Worm (Caenorhabditis elegans) whole organism, young adult: ENCODE results near the gene best-4.

Experiments
- C17E4.6 ChIP-seq: fragments of 200-800 bp; sonication (Bioruptor generic); IDR thresholded peaks from 2 replicates; pipeline ENCODE4 v1.3.6; 2022; ENCODE audit warnings: missing genetic modification reagents, missing genetic modification characterization, missing compliant biosample characterization
- D2030.7 ChIP-seq: fragments of 200-800 bp; sonication (Bioruptor generic); IDR thresholded peaks from 2 replicates; pipeline ENCODE4 v1.3.6; 2022; ENCODE audit warnings: missing genetic modification reagents, missing genetic modification characterization, missing compliant biosample characterization
- F23B12.7 ChIP-seq: sonication (generic microtip); optimal IDR thresholded peaks from 2 replicates; lab custom pipeline; 2017; ENCODE audit warnings: missing genetic modification characterization, mild to moderate bottlenecking, missing compliant biosample characterization, antibody characterized with exemption, moderate library complexity; ENCODE audit not compliant: insufficient read depth
- F52B5.7 ChIP-seq: sonication (generic microtip); optimal IDR thresholded peaks from 2 replicates; lab custom pipeline; 2016; ENCODE audit warnings: mild to moderate bottlenecking, missing genetic modification characterization, missing compliant biosample characterization
- F57A8.1 ChIP-seq: fragments of 200-800 bp; sonication (Bioruptor generic); optimal IDR thresholded peaks from 2 replicates; lab custom pipeline; 2018; ENCODE audit warnings: mild to moderate bottlenecking, missing genetic modification characterization, moderate library complexity, missing compliant biosample characterization
- F57C9.4 ChIP-seq: sonication (generic microtip); optimal IDR thresholded peaks from 2 replicates; lab custom pipeline; 2017; ENCODE audit warnings: mild to moderate bottlenecking, missing genetic modification characterization, missing compliant biosample characterization
- Y95B8A.8 ChIP-seq: fragments of 200-800 bp; sonication (Bioruptor generic); IDR thresholded peaks from 2 replicates; pipeline ENCODE4 v1.3.6; 2022; ENCODE audit warnings: missing genetic modification reagents, missing genetic modification characterization, missing compliant biosample characterization
- akir-1 ChIP-seq: fragments of 200-800 bp; sonication (Bioruptor generic); optimal IDR thresholded peaks from 2 replicates; lab custom pipeline; 2018; ENCODE audit warnings: mild to moderate bottlenecking, missing genetic modification characterization, moderate library complexity, missing compliant biosample characterization
- ama-1 ChIP-seq, 3 experiments: fragments of 150-350 bp in 1 of 3; sonication (generic microtip) in 2 of 3; optimal IDR thresholded peaks; 2 replicates each; lab custom pipeline; 2014 to 2018; ENCODE audit warnings: missing biosample characterization in 2 of 3, missing genetic modification characterization in 2 of 3, missing genetic modification reagents in 2 of 3
- athp-1 ChIP-seq: sonication (generic microtip); optimal IDR thresholded peaks from 2 replicates; lab custom pipeline; 2017; ENCODE audit warnings: mild to moderate bottlenecking, missing genetic modification characterization, missing compliant biosample characterization
- attf-3 ChIP-seq: fragments of 200-800 bp; sonication (Bioruptor generic); conservative IDR thresholded peaks from 2 replicates; pipeline ENCODE4 v1.3.6; 2022; ENCODE audit warnings: missing genetic modification reagents, missing genetic modification characterization, missing compliant biosample characterization
- ccch-3 ChIP-seq: fragments of 200-800 bp; sonication (Bioruptor generic); optimal IDR thresholded peaks from 2 replicates; lab custom pipeline; 2018; ENCODE audit warnings: mild to moderate bottlenecking, missing genetic modification characterization, missing compliant biosample characterization
- ceh-91 ChIP-seq: fragments of 200-800 bp; sonication (Bioruptor generic); IDR thresholded peaks from 2 replicates; pipeline ENCODE4 v1.3.6; 2022; ENCODE audit warnings: missing genetic modification reagents, missing genetic modification characterization, missing compliant biosample characterization
- chd-7 ChIP-seq: sonication (generic microtip); optimal IDR thresholded peaks from 2 replicates; lab custom pipeline; 2016; ENCODE audit warnings: mild to moderate bottlenecking, missing genetic modification characterization, moderate library complexity, missing compliant biosample characterization
- dox-1 ChIP-seq: fragments of 200-800 bp; sonication (Bioruptor generic); IDR thresholded peaks from 2 replicates; pipeline ENCODE4 v1.3.6; 2022; ENCODE audit warnings: missing genetic modification reagents, missing genetic modification characterization, missing compliant biosample characterization
- dpl-1 ChIP-seq: fragments of 150-350 bp; optimal IDR thresholded peaks from 2 replicates; lab custom pipeline; 2014; ENCODE audit warnings: missing biosample characterization, missing genetic modification reagents, missing genetic modification characterization
- efl-1 ChIP-seq: fragments of 150-350 bp; optimal IDR thresholded peaks from 2 replicates; lab custom pipeline; 2014; ENCODE audit warnings: missing biosample characterization, missing genetic modification reagents, missing genetic modification characterization
- egl-18 ChIP-seq: fragments of 200-800 bp; sonication (Bioruptor generic); IDR thresholded peaks from 2 replicates; pipeline ENCODE4 v1.3.6; 2022; ENCODE audit warnings: missing genetic modification reagents, missing genetic modification characterization, missing compliant biosample characterization
- egl-44 ChIP-seq: fragments of 200-800 bp; sonication (Bioruptor generic); IDR thresholded peaks from 2 replicates; pipeline ENCODE4 v1.3.6; 2022; ENCODE audit warnings: missing genetic modification reagents, missing genetic modification characterization, missing compliant biosample characterization
- fkh-3 ChIP-seq: sonication (generic microtip); optimal IDR thresholded peaks from 2 replicates; lab custom pipeline; 2016; ENCODE audit warnings: mild to moderate bottlenecking, missing genetic modification characterization, missing compliant biosample characterization
- him-1 ChIP-seq: sonication (generic microtip); optimal IDR thresholded peaks from 2 replicates; lab custom pipeline; 2016; ENCODE audit warnings: missing genotype, missing genetic modification reagents, missing genetic modification characterization, missing compliant biosample characterization
- hsf-1 ChIP-seq: fragments of 200-800 bp; sonication (Bioruptor generic); IDR thresholded peaks from 2 replicates; pipeline ENCODE4 v1.3.6; 2022; ENCODE audit warnings: missing genetic modification reagents, missing genetic modification characterization, missing compliant biosample characterization
- lin-54 ChIP-seq: fragments of 200-800 bp; sonication (Bioruptor generic); optimal IDR thresholded peaks from 2 replicates; lab custom pipeline; 2018; ENCODE audit warnings: mild to moderate bottlenecking, missing genetic modification characterization, missing compliant biosample characterization
- madf-3 ChIP-seq: fragments of 200-800 bp; sonication (Bioruptor generic); IDR thresholded peaks from 2 replicates; pipeline ENCODE4 v1.3.6; 2022; ENCODE audit warnings: missing genetic modification reagents, missing genetic modification characterization, missing compliant biosample characterization
- nfyb-1 ChIP-seq: fragments of 200-800 bp; sonication (Bioruptor generic); IDR thresholded peaks from 2 replicates; pipeline ENCODE4 v1.3.6; 2022; ENCODE audit warnings: missing genetic modification reagents, missing genetic modification characterization, missing compliant biosample characterization
- nhr-179 ChIP-seq: sonication (generic microtip); optimal IDR thresholded peaks from 2 replicates; lab custom pipeline; 2016; ENCODE audit warnings: mild to moderate bottlenecking, missing genetic modification characterization, missing compliant biosample characterization
- nhr-80 ChIP-seq: sonication (generic microtip); optimal IDR thresholded peaks from 2 replicates; lab custom pipeline; 2016; ENCODE audit warnings: missing genetic modification characterization, missing compliant biosample characterization
- pha-4 ChIP-seq: fragments of 150-350 bp; sonication (generic microtip); optimal IDR thresholded peaks from 2 replicates; lab custom pipeline; 2014; ENCODE audit warnings: missing biosample characterization, missing genetic modification reagents, missing genetic modification characterization
- rcor-1 ChIP-seq: fragments of 200-800 bp; sonication (Bioruptor generic); IDR thresholded peaks from 2 replicates; pipeline ENCODE4 v1.3.6; 2022; ENCODE audit warnings: missing genetic modification reagents, missing genetic modification characterization, missing compliant biosample characterization
- repo-1 ChIP-seq: sonication (generic microtip); optimal IDR thresholded peaks from 2 replicates; lab custom pipeline; 2017; ENCODE audit warnings: mild to moderate bottlenecking, missing genetic modification characterization, missing compliant biosample characterization
- sdz-38 ChIP-seq: sonication (generic microtip); optimal IDR thresholded peaks from 2 replicates; lab custom pipeline; 2016; ENCODE audit warnings: missing genotype, missing genetic modification characterization, missing compliant biosample characterization
- snpc-1.1 ChIP-seq: sonication (generic microtip); optimal IDR thresholded peaks from 2 replicates; lab custom pipeline; 2017; ENCODE audit warnings: missing genetic modification characterization, mild to moderate bottlenecking, missing compliant biosample characterization, antibody characterized with exemption, moderate library complexity, missing genotype, missing genetic modification reagents; ENCODE audit not compliant: insufficient read depth
- tlf-1 ChIP-seq: fragments of 200-800 bp; sonication (Bioruptor generic); optimal IDR thresholded peaks from 2 replicates; lab custom pipeline; 2018; ENCODE audit warnings: mild to moderate bottlenecking, missing genetic modification characterization, missing compliant biosample characterization
- ztf-18 ChIP-seq: sonication (generic microtip); optimal IDR thresholded peaks from 2 replicates; lab custom pipeline; 2016; ENCODE audit warnings: missing genotype, mild to moderate bottlenecking, missing genetic modification characterization, missing compliant biosample characterization
- ztf-6 ChIP-seq: fragments of 200-800 bp; sonication (Bioruptor generic); IDR thresholded peaks from 2 replicates; pipeline ENCODE4 v1.3.6; 2022; ENCODE audit warnings: missing genetic modification reagents, missing genetic modification characterization, missing compliant biosample characterization

Gene best-4

DNA sequence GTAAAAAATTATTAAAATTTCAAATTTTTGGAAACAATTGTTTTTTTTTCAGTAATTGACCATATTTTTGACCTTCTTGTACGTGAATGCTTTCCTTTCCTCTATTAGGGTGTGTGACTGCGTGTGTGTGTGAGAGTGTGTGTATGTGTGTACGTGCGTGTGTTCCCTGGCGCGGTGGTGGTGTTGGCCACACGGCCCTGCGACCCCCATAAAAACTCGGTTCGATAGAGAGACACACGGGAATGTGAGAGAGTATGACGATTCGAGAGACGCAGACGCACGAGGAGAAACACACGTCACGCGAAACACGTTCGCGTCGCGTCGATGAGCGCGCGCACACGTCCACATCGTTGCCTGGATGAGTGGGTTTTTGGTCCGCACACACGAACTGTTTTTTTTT lies 7.1 kb upstream of the best-4 start (continued):
- peak; percentile 83 for TF ChIP-seq nhr-80 (tag; lab: Kevin White, UChicago)
- TF ChIP-seq F57C9.4: no peak

DNA sequence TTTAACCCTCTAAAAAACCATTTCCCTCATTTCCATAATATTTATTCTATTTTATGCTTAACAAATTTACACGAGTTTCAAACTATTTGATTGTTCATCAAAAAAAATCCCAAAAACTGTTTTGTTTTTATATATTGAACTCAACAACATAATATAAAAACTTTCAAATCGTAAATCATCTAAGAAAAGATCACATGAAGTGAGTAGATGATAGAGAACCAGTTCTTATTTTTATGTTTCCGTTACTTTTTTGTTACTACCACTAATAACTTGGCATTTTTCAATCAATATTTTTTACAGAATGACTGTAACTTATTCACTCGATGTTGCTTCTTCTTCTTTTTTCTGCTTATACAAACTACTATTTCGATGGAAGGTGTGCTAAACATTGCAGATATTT lies 1.0 kb upstream of the best-4 start, which contains the start of gene best-3:
best-3 (plus strand) TSS at position 301 of the 400 bp plus-strand sequence.
- no peak for TF ChIP-seq athp-1

DNA sequence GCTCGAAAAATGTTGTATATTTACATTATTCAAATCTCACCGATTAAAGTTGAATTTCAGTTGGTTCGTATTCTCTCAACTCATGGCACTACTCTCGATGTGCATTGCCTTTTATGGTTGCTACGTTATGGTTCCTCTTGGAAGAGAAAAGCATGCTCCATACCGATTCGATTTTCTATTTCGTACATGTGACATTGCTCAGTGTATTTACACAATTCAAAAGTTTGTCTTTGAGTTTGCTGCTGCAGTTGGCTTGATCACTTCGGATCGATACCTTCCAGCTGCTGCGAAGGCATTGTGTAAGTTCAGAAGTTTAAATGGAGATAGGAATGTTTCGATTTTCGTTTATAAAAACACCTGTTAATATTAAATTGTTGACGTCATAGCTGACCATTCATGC lies 3.5 kb downstream of the best-4 start:
- TF ChIP-seq lin-54 (GFP tag; lab: Kevin White, UChicago): no peak
- no peak for TF ChIP-seq him-1 (tag; lab: Kevin White, UChicago)
- TF ChIP-seq egl-44: no peak
- no peak for TF ChIP-seq nfyb-1 (GFP tag; lab: Robert Waterston, UW)
- TF ChIP-seq F57C9.4: no peak
- TF ChIP-seq F57A8.1 (GFP tag; lab: Kevin White, UChicago): no peak

- no peak for TF ChIP-seq akir-1 (GFP tag; lab: Kevin White, UChicago)
- no peak for TF ChIP-seq rcor-1
- TF ChIP-seq madf-3 (GFP tag; lab: Robert Waterston, UW): no peak
- TF ChIP-seq Y95B8A.8 (GFP tag; lab: Robert Waterston, UW): no peak
- TF ChIP-seq F23B12.7 (tag; lab: Kevin White, UChicago): no peak
- no peak for TF ChIP-seq ztf-6 (GFP tag; lab: Robert Waterston, UW)
- no peak for TF ChIP-seq ama-1 (optimal IDR thresholded peaks at IDR 0.05; lab: Kevin White, UChicago)
- no peak for TF ChIP-seq ama-1 (GFP tag; optimal IDR thresholded peaks at IDR 0.05; lab: Kevin White, UChicago)
- TF ChIP-seq C17E4.6 (GFP tag; lab: Robert Waterston, UW): no peak
- TF ChIP-seq dox-1 (GFP tag; lab: Robert Waterston, UW): no peak
These were observed 5.3 kb downstream of the best-4 start, which contains the start of gene osta-1 for ce11 chrII:6349-6748. osta-1 (plus strand) TSS chrII:6657.

DNA sequence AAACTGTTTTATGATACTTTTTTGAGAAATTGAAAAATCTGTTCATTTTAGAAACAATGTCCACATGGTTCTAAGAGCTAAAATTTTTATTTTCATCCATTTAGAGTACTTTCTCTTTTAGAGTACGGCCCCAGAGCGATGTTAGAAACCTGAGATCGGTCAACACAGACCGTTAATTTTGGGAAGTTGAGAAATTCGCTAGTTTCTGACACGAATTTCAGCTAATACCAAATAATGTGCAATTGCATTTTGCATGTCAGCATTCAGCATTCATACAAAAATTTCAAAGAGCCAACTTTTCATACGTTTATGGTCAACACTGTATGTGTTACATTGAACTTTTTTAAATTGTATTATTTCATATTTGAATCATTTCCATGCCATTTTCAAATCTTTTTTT lies 6.9 kb downstream of the best-4 start:
- TF ChIP-seq egl-18 (GFP tag; lab: Robert Waterston, UW) (no peak), ama-1 (optimal IDR thresholded peaks at IDR 0.05; lab: Kevin White, UChicago) (no peak), ama-1 (GFP tag; optimal IDR thresholded peaks at IDR 0.05; lab: Kevin White, UChicago) (no peak), ztf-18 (tag; lab: Kevin White, UChicago) (no peak), hsf-1 (GFP tag; lab: Robert Waterston, UW) (no peak), F52B5.7 (tag; lab: Kevin White, UChicago) (no peak), snpc-1.1 (tag; lab: Kevin White, UChicago) (no peak), efl-1 (no peak), nhr-179 (tag; lab: Kevin White, UChicago) (no peak), chd-7 (tag; lab: Kevin White, UChicago) (no peak), dpl-1 (GFP tag; lab: Kevin White, UChicago) (no peak), pha-4 (tag; lab: Kevin White, UChicago) (no peak), repo-1 (tag; lab: Kevin White, UChicago) (no peak), sdz-38 (tag; lab: Kevin White, UChicago) (no peak), tlf-1 (GFP tag; lab: Kevin White, UChicago) (no peak), ccch-3 (GFP tag; lab: Kevin White, UChicago) (no peak), ceh-91 (GFP tag; lab: Robert Waterston, UW) (no peak), attf-3 (GFP tag; lab: Robert Waterston, UW) (no peak), D2030.7 (no peak), fkh-3 (tag; lab: Kevin White, UChicago) (no peak)
